Worm (Caenorhabditis elegans) whole organism, L4 larva: ENCODE data around the gene Y39B6A.30.

Source experiments
- aha-1 ChIP-seq: fragments of 150-350 bp; peaks from one replicate; lab custom pipeline; 2014; ENCODE audit warnings: missing biosample characterization, missing genetic modification characterization
- dpl-1 ChIP-seq: fragments of 150-350 bp; optimal IDR thresholded peaks from 2 replicates; lab custom pipeline; 2014; ENCODE audit warnings: missing biosample characterization, missing genetic modification reagents, missing genetic modification characterization
- jun-1 ChIP-seq: fragments of 150-350 bp; optimal IDR thresholded peaks from 2 replicates; lab custom pipeline; 2014; ENCODE audit warnings: missing biosample characterization, missing genetic modification reagents, missing genetic modification characterization

DNA sequence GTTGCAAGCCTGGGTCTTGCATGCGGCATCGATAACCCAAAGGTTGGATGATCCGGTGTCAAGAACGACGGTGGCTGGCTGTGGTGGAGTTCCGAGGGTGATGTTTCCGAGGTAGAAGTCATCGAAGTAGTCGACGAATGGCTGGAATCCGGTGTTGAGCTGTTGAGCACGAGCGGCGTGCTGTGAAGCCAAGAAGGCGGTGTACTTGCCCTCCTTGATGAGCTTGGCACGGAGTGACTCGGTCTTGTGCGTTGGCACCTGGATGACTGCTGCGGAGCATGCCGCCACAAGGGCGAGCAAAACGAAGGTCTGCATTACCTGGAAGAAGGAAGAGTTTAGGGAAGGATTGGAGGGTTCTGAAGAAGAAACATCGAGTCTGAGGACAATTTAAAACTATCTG lies 36.1 kb downstream of the Y39B6A.30 start, which contains the start of gene asp-1:
- TF ChIP-seq jun-1 (tag; lab: Kevin White, UChicago) (no peak), dpl-1 (GFP tag; lab: Kevin White, UChicago) (no peak), aha-1 (tag; lab: Kevin White, UChicago) (no peak)
